Fruit fly (Drosophila melanogaster): ENCODE results near the gene rdgA.

The rdgA gene

DNA sequence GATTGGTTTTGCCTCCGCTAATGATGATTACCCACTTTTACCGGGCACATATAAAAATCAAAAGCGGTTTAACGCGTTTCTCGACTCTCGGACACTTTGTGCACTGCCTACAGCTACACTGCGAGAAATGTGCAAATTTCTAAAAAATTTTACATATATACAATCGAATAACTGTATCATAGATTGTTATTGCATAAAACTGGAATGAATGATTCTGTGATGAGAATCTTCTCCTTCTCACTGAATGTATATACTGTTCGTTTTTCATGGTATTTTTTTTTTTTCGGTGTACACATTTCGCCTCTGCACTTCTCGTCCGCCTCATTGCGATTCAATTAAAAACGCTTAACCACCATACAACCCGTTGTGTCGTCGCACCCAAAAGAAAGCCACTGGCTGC, 45.6 kb upstream of the rdgA start (continued):
- TF ChIP-seq ro (GFP tag; IDR thresholded peaks at IDR 0.05) (no peak), Sox100B (GFP tag; optimal IDR thresholded peaks at IDR 0.05) (peak; percentile 37), corto (GFP tag; optimal IDR thresholded peaks at IDR 0.05) (peak; percentile 15), CG2875 (GFP tag; optimal IDR thresholded peaks at IDR 0.05) (peak; percentile 28), CG10462 (GFP tag; optimal IDR thresholded peaks at IDR 0.05) (no peak), her (GFP tag; optimal IDR thresholded peaks at IDR 0.05) (no peak), jumu (GFP tag; optimal IDR thresholded peaks at IDR 0.05) (peak; percentile 14), Ssrp (tag; optimal IDR thresholded peaks at IDR 0.05) (peak; percentile 55), Asciz (GFP tag; optimal IDR thresholded peaks at IDR 0.05) (peak; percentile 56), D (optimal IDR thresholded peaks at IDR 0.05) (no peak), D (GFP tag; optimal IDR thresholded peaks at IDR 0.05) (peak; percentile 41), PHDP (tag; optimal IDR thresholded peaks at IDR 0.05) (peak; percentile 39), toy (GFP tag; IDR thresholded peaks at IDR 0.05) (no peak), Spps (tag; optimal IDR thresholded peaks at IDR 0.05) (no peak), seq (GFP tag; IDR thresholded peaks at IDR 0.05) (0 out of 2 replicates have a peak, but pooled peaks have one; percentile 14), sqz (GFP tag; optimal IDR thresholded peaks at IDR 0.05) (no peak), CG13424 (tag; optimal IDR thresholded peaks at IDR 0.05) (peak; percentile 53), Sox102F (GFP tag; optimal IDR thresholded peaks at IDR 0.05) (peak; percentile 80), Ada2b (GFP tag; IDR thresholded peaks at IDR 0.05) (peak; percentile 29; the same call in 1 of the 2 replicates), CG7745 (tag; optimal IDR thresholded peaks at IDR 0.05) (no peak), CG17568 (GFP tag; optimal IDR thresholded peaks at IDR 0.05) (peak; percentile 0), Xrp1 (GFP tag; IDR thresholded peaks at IDR 0.05) (peak; percentile 33; the same call in 1 of the 2 replicates), sens (GFP tag) (peak; percentile 78), br (optimal IDR thresholded peaks at IDR 0.05) (no peak), nau (GFP tag; optimal IDR thresholded peaks at IDR 0.05) (peak; percentile 6), CG9727 (GFP tag; optimal IDR thresholded peaks at IDR 0.05) (peak; percentile 32), danr (GFP tag; IDR thresholded peaks at IDR 0.05) (no peak), phol (tag; optimal IDR thresholded peaks at IDR 0.05) (peak; percentile 65), NfI (GFP tag; optimal IDR thresholded peaks at IDR 0.05) (peak; percentile 23), CG1024 (GFP tag; IDR thresholded peaks at IDR 0.05) (no peak), yki (optimal IDR thresholded peaks at IDR 0.05) (no peak), mam (GFP tag; optimal IDR thresholded peaks at IDR 0.05) (no peak), CG13775 (GFP tag; optimal IDR thresholded peaks at IDR 0.05) (no peak), run (tag; optimal IDR thresholded peaks at IDR 0.05) (no peak), CG18599 (GFP tag; optimal IDR thresholded peaks at IDR 0.05) (peak; percentile 0), CG1603 (tag; optimal IDR thresholded peaks at IDR 0.05) (peak; percentile 66), dmrt99B (tag; optimal IDR thresholded peaks at IDR 0.05) (peak; percentile 70), Atf3 (GFP tag; optimal IDR thresholded peaks at IDR 0.05) (no peak), ara (GFP tag; IDR thresholded peaks at IDR 0.05) (peak; percentile 53; the same call in 1 of the 2 replicates), Med (GFP tag) (peak; percentile 76), Fer3 (tag; optimal IDR thresholded peaks at IDR 0.05) (peak; percentile 11), CG1529 (GFP tag; optimal IDR thresholded peaks at IDR 0.05) (peak; percentile 41), CG32772 (GFP tag; IDR thresholded peaks at IDR 0.05) (peak; percentile 57; the same call in 1 of the 2 replicates), HLH3B (GFP tag; IDR thresholded peaks at IDR 0.05) (peak; percentile 33; the same call in 1 of the 2 replicates), CG31441 (GFP tag; IDR thresholded peaks at IDR 0.05) (peak; percentile 67; the same call in 1 of the 2 replicates), CG30431 (GFP tag; optimal IDR thresholded peaks at IDR 0.05) (peak; percentile 19), trem (tag; optimal IDR thresholded peaks at IDR 0.05) (peak; percentile 9), so (GFP tag; IDR thresholded peaks at IDR 0.05) (0 out of 3 replicates have a peak, but pooled peaks have one; percentile 30), CG3726 (GFP tag; IDR thresholded peaks at IDR 0.05) (0 out of 3 replicates have a peak, but pooled peaks have one; percentile 9), CG14710 (tag; optimal IDR thresholded peaks at IDR 0.05) (peak; percentile 25), chif (GFP tag; optimal IDR thresholded peaks at IDR 0.05) (peak; percentile 28 to 36)

All from whole organism, embryonic.